Fruit fly (Drosophila melanogaster) whole organism, embryonic: ENCODE measurements around the gene Rabex-5.

ENCODE experiments used
- Bteb2 ChIP-seq: fragments of 200-800 bp; sonication (Bioruptor generic); optimal IDR thresholded peaks from 2 replicates; lab custom pipeline; 2016; ENCODE audit warnings: missing biosample characterization, missing genetic modification characterization
- C15 ChIP-seq: fragments of 200-800 bp; sonication (Bioruptor generic); IDR thresholded peaks from 3 replicates; pipeline ENCODE4 v1.3.6; 2022; ENCODE audit warnings: missing biosample characterization, missing genetic modification characterization
- CG10979 ChIP-seq: fragments of 200-800 bp; sonication (Bioruptor generic); optimal IDR thresholded peaks from 2 replicates; lab custom pipeline; 2018; ENCODE audit warnings: missing biosample characterization, mild to moderate bottlenecking, missing genetic modification characterization, moderate library complexity
- CG11247 ChIP-seq: fragments of 200-800 bp; sonication (Bioruptor generic); IDR thresholded peaks from 2 replicates; pipeline ENCODE4 v1.3.6; 2022; ENCODE audit warnings: missing biosample characterization, missing genetic modification characterization
- CG1233 ChIP-seq: fragments of 200-800 bp; sonication (Bioruptor generic); optimal IDR thresholded peaks from 4 replicates; lab custom pipeline; 2018; ENCODE audit warnings: missing biosample characterization, mild to moderate bottlenecking, missing genetic modification characterization
- CG12391 ChIP-seq: fragments of 200-800 bp; sonication (Bioruptor generic); optimal IDR thresholded peaks from 3 replicates; lab custom pipeline; 2018; ENCODE audit warnings: missing biosample characterization, mild to moderate bottlenecking, missing genetic modification characterization, moderate library complexity
- CG12744 ChIP-seq: fragments of 200-800 bp; sonication (Bioruptor generic); optimal IDR thresholded peaks from 2 replicates; lab custom pipeline; 2016; ENCODE audit warnings: missing biosample characterization, missing genetic modification characterization
- CG14667 ChIP-seq: fragments of 200-800 bp; sonication (Bioruptor generic); IDR thresholded peaks from 2 replicates; pipeline ENCODE4 v1.3.6; 2022; ENCODE audit warnings: missing biosample characterization, missing genetic modification characterization
- CG17612 ChIP-seq: fragments of 200-800 bp; sonication (Bioruptor generic); IDR thresholded peaks from 2 replicates; pipeline ENCODE4 v1.3.6; 2022; ENCODE audit warnings: missing biosample characterization, missing genetic modification characterization
- CG1792 ChIP-seq: fragments of 200-800 bp; sonication (Bioruptor generic); optimal IDR thresholded peaks from 2 replicates; lab custom pipeline; 2016; ENCODE audit warnings: missing biosample characterization, missing genetic modification characterization
- CG18262 ChIP-seq: fragments of 200-800 bp; optimal IDR thresholded peaks from 3 replicates; lab custom pipeline; 2019; ENCODE audit warnings: missing biosample characterization, mild to moderate bottlenecking, missing genetic modification characterization, moderate library complexity
- CG1832 ChIP-seq: fragments of 200-800 bp; sonication (Bioruptor generic); optimal IDR thresholded peaks from 2 replicates; lab custom pipeline; 2017; ENCODE audit warnings: missing biosample characterization, mild to moderate bottlenecking, missing genetic modification characterization, inconsistent platforms
- CG42726 ChIP-seq: fragments of 200-800 bp; sonication (Bioruptor generic); IDR thresholded peaks from 2 replicates; pipeline ENCODE4 v1.3.6; 2022; ENCODE audit warnings: missing biosample characterization, missing genetic modification characterization; ENCODE audit not compliant: partially characterized antibody
- CG6175 ChIP-seq: fragments of 200-800 bp; sonication (Bioruptor generic); IDR thresholded peaks from 3 replicates; pipeline ENCODE4 v1.3.6; 2022; ENCODE audit warnings: missing biosample characterization, missing genetic modification characterization
- CG6683 ChIP-seq: fragments of 200-800 bp; sonication (Bioruptor generic); optimal IDR thresholded peaks from 2 replicates; lab custom pipeline; 2017; ENCODE audit warnings: missing biosample characterization, mild to moderate bottlenecking, missing genetic modification characterization, missing genetic modification reagents
- CG7745 ChIP-seq: fragments of 200-800 bp; sonication (Bioruptor generic); optimal IDR thresholded peaks from 2 replicates; lab custom pipeline; 2018; ENCODE audit warnings: missing biosample characterization, mild to moderate bottlenecking, missing genetic modification characterization, moderate library complexity
- CG7786 ChIP-seq: fragments of 200-800 bp; sonication (Bioruptor generic); optimal IDR thresholded peaks from 2 replicates; lab custom pipeline; 2016; ENCODE audit warnings: missing biosample characterization, missing genetic modification characterization
- CG7839 ChIP-seq: fragments of 200-800 bp; sonication (Bioruptor generic); optimal IDR thresholded peaks from 3 replicates; lab custom pipeline; 2018; ENCODE audit warnings: missing biosample characterization, mild to moderate bottlenecking, missing genetic modification characterization, moderate library complexity
- CG7987 ChIP-seq: fragments of 200-800 bp; sonication (Bioruptor generic); optimal IDR thresholded peaks from 2 replicates; lab custom pipeline; 2018; ENCODE audit warnings: missing biosample characterization, mild to moderate bottlenecking, missing genetic modification characterization, moderate library complexity
- CG9609 ChIP-seq: fragments of 200-800 bp; sonication (Bioruptor generic); optimal IDR thresholded peaks from 3 replicates; lab custom pipeline; 2016; ENCODE audit warnings: missing biosample characterization, missing genetic modification characterization
- D19A ChIP-seq: fragments of 200-800 bp; optimal IDR thresholded peaks from 3 replicates; lab custom pipeline; 2019; ENCODE audit warnings: missing biosample characterization, mild to moderate bottlenecking, missing genetic modification characterization, moderate library complexity
- Dbx ChIP-seq: fragments of 200-800 bp; sonication (Bioruptor generic); IDR thresholded peaks from 3 replicates; pipeline ENCODE4 v1.3.6; 2022; ENCODE audit warnings: missing biosample characterization, missing genetic modification characterization
- Dek ChIP-seq: fragments of 200-800 bp; sonication (Bioruptor generic); optimal IDR thresholded peaks from 3 replicates; lab custom pipeline; 2019; ENCODE audit warnings: missing biosample characterization, mild to moderate bottlenecking, missing genetic modification characterization, moderate library complexity
- Fer2 ChIP-seq: fragments of 200-800 bp; sonication (Bioruptor generic); optimal IDR thresholded peaks from 2 replicates; lab custom pipeline; 2018; ENCODE audit warnings: missing biosample characterization, mild to moderate bottlenecking, missing genetic modification characterization, moderate library complexity
- Hand ChIP-seq: fragments of 200-800 bp; sonication (Bioruptor generic); optimal IDR thresholded peaks from 2 replicates; lab custom pipeline; 2017; ENCODE audit warnings: mild to moderate bottlenecking, missing biosample characterization, missing genetic modification reagents, missing genetic modification characterization
- Hey ChIP-seq: fragments of 200-800 bp; sonication (Bioruptor generic); optimal IDR thresholded peaks from 3 replicates; lab custom pipeline; 2018; ENCODE audit warnings: missing biosample characterization, mild to moderate bottlenecking, missing genetic modification characterization
- Hsf ChIP-seq: fragments of 200-800 bp; sonication (Bioruptor generic); optimal IDR thresholded peaks from 3 replicates; lab custom pipeline; 2016; ENCODE audit warnings: missing biosample characterization, missing genetic modification characterization
- Jarid2 ChIP-seq: fragments of 200-800 bp; sonication (Bioruptor generic); optimal IDR thresholded peaks from 3 replicates; lab custom pipeline; 2017; ENCODE audit warnings: mild to moderate bottlenecking, missing biosample characterization, missing genetic modification reagents, missing genetic modification characterization
- MESR4 ChIP-seq: fragments of 200-800 bp; sonication (Bioruptor generic); optimal IDR thresholded peaks from 2 replicates; lab custom pipeline; 2018; ENCODE audit warnings: missing biosample characterization, mild to moderate bottlenecking, missing genetic modification characterization, moderate library complexity
- Side ChIP-seq: fragments of 200-800 bp; sonication (Bioruptor generic); optimal IDR thresholded peaks from 2 replicates; lab custom pipeline; 2016; ENCODE audit warnings: missing biosample characterization, missing genetic modification characterization
- Six4 ChIP-seq: fragments of 200-800 bp; sonication (Bioruptor generic); optimal IDR thresholded peaks from 2 replicates; lab custom pipeline; 2016; ENCODE audit warnings: missing biosample characterization, missing genetic modification characterization
- Sry-δ ChIP-seq: fragments of 200-800 bp; sonication (Bioruptor generic); optimal IDR thresholded peaks from 2 replicates; lab custom pipeline; 2016; ENCODE audit warnings: missing biosample characterization, missing genetic modification characterization
- Stat92E ChIP-seq, 3 experiments: fragments of >200 bp in 2 of 3; fragments of 200-800 bp in 1 of 3; sonication (Bioruptor generic) in 1 of 3; optimal IDR thresholded peaks; 2 replicates each; lab custom pipeline; 2017 to 2019; ENCODE audit warnings: missing biosample characterization in 3 of 3, missing genetic modification characterization in 3 of 3, mild to moderate bottlenecking in 1 of 3, moderate library complexity in 1 of 3
- ac ChIP-seq: fragments of 200-800 bp; sonication (Bioruptor generic); optimal IDR thresholded peaks from 3 replicates; lab custom pipeline; 2017; ENCODE audit warnings: missing biosample characterization, mild to moderate bottlenecking, missing genetic modification characterization
- ash1 ChIP-seq: fragments of 200-800 bp; sonication (Bioruptor generic); optimal IDR thresholded peaks from 2 replicates; lab custom pipeline; 2018; ENCODE audit warnings: missing biosample characterization, mild to moderate bottlenecking, missing genetic modification characterization
- ci ChIP-seq: fragments of 200-800 bp; sonication (Bioruptor generic); IDR thresholded peaks from 3 replicates; pipeline ENCODE4 v1.3.6; 2022; ENCODE audit warnings: missing biosample characterization, missing genetic modification characterization
- dan ChIP-seq: fragments of 200-800 bp; sonication (Bioruptor generic); IDR thresholded peaks from 2 replicates; pipeline ENCODE4 v1.3.6; 2022; ENCODE audit warnings: missing biosample characterization, missing genetic modification characterization
- kay ChIP-seq: fragments of 200-800 bp; sonication (Bioruptor generic); optimal IDR thresholded peaks from 2 replicates; lab custom pipeline; 2016; ENCODE audit warnings: missing biosample characterization, missing genetic modification characterization
- nau ChIP-seq: fragments of 200-800 bp; sonication (Bioruptor generic); optimal IDR thresholded peaks from 3 replicates; lab custom pipeline; 2017; ENCODE audit warnings: missing biosample characterization, mild to moderate bottlenecking, missing genetic modification characterization, missing genetic modification reagents
- nerfin-1 ChIP-seq: fragments of 200-800 bp; sonication (Bioruptor generic); optimal IDR thresholded peaks from 3 replicates; lab custom pipeline; 2019; ENCODE audit warnings: missing biosample characterization, mild to moderate bottlenecking, missing genetic modification characterization, moderate library complexity
- pfk ChIP-seq: fragments of 200-800 bp; sonication (Bioruptor generic); optimal IDR thresholded peaks from 2 replicates; lab custom pipeline; 2018; ENCODE audit warnings: missing biosample characterization, mild to moderate bottlenecking, missing genetic modification characterization, moderate library complexity
- pho ChIP-seq: fragments of 200-800 bp; sonication (Bioruptor generic); optimal IDR thresholded peaks from 2 replicates; lab custom pipeline; 2016; ENCODE audit warnings: missing biosample characterization, missing genetic modification characterization
- pros ChIP-seq: fragments of 200-800 bp; sonication (Bioruptor generic); optimal IDR thresholded peaks from 3 replicates; lab custom pipeline; 2019; ENCODE audit warnings: missing biosample characterization, mild to moderate bottlenecking, missing genetic modification characterization, moderate library complexity
- sd ChIP-seq: fragments of 200-800 bp; sonication (Bioruptor generic); optimal IDR thresholded peaks from 3 replicates; lab custom pipeline; 2018; ENCODE audit warnings: missing biosample characterization, mild to moderate bottlenecking, missing genetic modification characterization, moderate library complexity
- sna ChIP-seq: fragments of 200-800 bp; sonication (Bioruptor generic); IDR thresholded peaks from 2 replicates; pipeline ENCODE4 v1.3.6; 2022; ENCODE audit warnings: missing biosample characterization, missing genetic modification characterization; ENCODE audit not compliant: partially characterized antibody
- stwl ChIP-seq: fragments of 200-800 bp; sonication (Bioruptor generic); optimal IDR thresholded peaks from 3 replicates; lab custom pipeline; 2018; ENCODE audit warnings: missing biosample characterization, mild to moderate bottlenecking, missing genetic modification characterization, moderate library complexity
- tap ChIP-seq: fragments of 200-800 bp; optimal IDR thresholded peaks from 3 replicates; lab custom pipeline; 2019; ENCODE audit warnings: missing biosample characterization, mild to moderate bottlenecking, missing genetic modification characterization, moderate library complexity
- unpg ChIP-seq: fragments of 200-800 bp; sonication (Bioruptor generic); optimal IDR thresholded peaks from 3 replicates; lab custom pipeline; 2018; ENCODE audit warnings: missing biosample characterization, mild to moderate bottlenecking, missing genetic modification characterization, moderate library complexity
- vvl ChIP-seq: fragments of 200-800 bp; sonication (Bioruptor generic); IDR thresholded peaks from 2 replicates; pipeline ENCODE4 v1.3.6; 2022; ENCODE audit warnings: missing biosample characterization, missing genetic modification characterization
- wdn ChIP-seq: fragments of 200-800 bp; sonication (Bioruptor generic); IDR thresholded peaks from 2 replicates; pipeline ENCODE4 v1.3.6; 2022; ENCODE audit warnings: missing biosample characterization, missing genetic modification characterization
- yki ChIP-seq: fragments of >200 bp; optimal IDR thresholded peaks from 3 replicates; lab custom pipeline; 2018

The Rabex-5 gene

dm6 chr3L:1298509-1298908 lies 2.8 kb downstream of the Rabex-5 start, which contains the start of gene scf (continued):
- TF ChIP-seq Bteb2 (GFP tag; lab: Kevin White, UChicago) (no peak), CG42726 (GFP tag; lab: Robert Waterston, UW) (0 out of 2 replicates have a peak, but pooled peaks have one; percentile 48), yki (lab: Kevin White, UChicago) (no peak), C15 (GFP tag; lab: Robert Waterston, UW) (no peak), CG6683 (GFP tag; lab: Kevin White, UChicago) (no peak), CG10979 (no peak), ac (GFP tag; lab: Kevin White, UChicago) (no peak), CG7839 (tag; lab: Kevin White, UChicago) (no peak), Dek (tag; lab: Kevin White, UChicago) (no peak), nau (GFP tag; lab: Kevin White, UChicago) (no peak), Hand (GFP tag; lab: Kevin White, UChicago) (no peak), CG7786 (GFP tag; lab: Kevin White, UChicago) (no peak), dan (GFP tag; lab: Robert Waterston, UW) (no peak), CG6175 (no peak), CG18262 (tag; lab: Kevin White, UChicago) (peak; percentile 13), vvl (GFP tag; lab: Robert Waterston, UW) (peak; percentile 39), CG12744 (GFP tag; lab: Kevin White, UChicago) (no peak), Sry-δ (peak; percentile 44), CG1233 (GFP tag; lab: Kevin White, UChicago) (no peak), nerfin-1 (tag; lab: Kevin White, UChicago) (no peak), sna (GFP tag; lab: Robert Waterston, UW) (peak; percentile 15; the same call in 1 of the 2 replicates), tap (tag; lab: Kevin White, UChicago) (no peak), Side (GFP tag; lab: Kevin White, UChicago) (no peak), Six4 (peak; percentile 4), CG1832 (no peak), kay (no peak), CG7987 (GFP tag; lab: Kevin White, UChicago) (peak; percentile 21), unpg (GFP tag; lab: Kevin White, UChicago) (no peak), Stat92E (GFP tag; optimal IDR thresholded peaks at IDR 0.05; lab: Kevin White, UChicago) (no peak), wdn (GFP tag; lab: Robert Waterston, UW) (no peak), CG12391 (tag; lab: Kevin White, UChicago) (no peak), pho (GFP tag; lab: Kevin White, UChicago) (no peak), CG17612 (GFP tag; lab: Robert Waterston, UW) (no peak), MESR4 (GFP tag; lab: Kevin White, UChicago) (peak; percentile 64), Fer2 (tag; lab: Kevin White, UChicago) (no peak), stwl (tag; lab: Kevin White, UChicago) (peak; percentile 36), pfk (GFP tag; lab: Kevin White, UChicago) (no peak), ash1 (GFP tag; lab: Kevin White, UChicago) (no peak), CG1792 (GFP tag; lab: Kevin White, UChicago) (no peak), CG7745 (tag; lab: Kevin White, UChicago) (no peak), Dbx (GFP tag; lab: Robert Waterston, UW) (no peak), pros (no peak), CG9609 (GFP tag; lab: Kevin White, UChicago) (no peak), D19A (tag; lab: Kevin White, UChicago) (no peak), CG11247 (GFP tag; lab: Robert Waterston, UW) (0 out of 2 replicates have a peak, but pooled peaks have one; percentile 15), ci (GFP tag; lab: Robert Waterston, UW) (peak; percentile 63; the same call in 2 of the 3 replicates), Hey (tag; lab: Kevin White, UChicago) (no peak), Hsf (GFP tag; lab: Kevin White, UChicago) (no peak), sd (no peak), CG14667 (GFP tag; lab: Robert Waterston, UW) (no peak), Jarid2 (GFP tag; lab: Kevin White, UChicago) (peak; percentile 80)
